Worm (Caenorhabditis elegans): Measurements from ENCODE around the gene sru-44.

The sru-44 gene

ce11 chrV:16446191-16446590 lies 21.5 kb downstream of the sru-44 start:
- TF ChIP-seq nhr-12 (tag; optimal IDR thresholded peaks at IDR 0.05) (no peak), mdl-1 (tag; optimal IDR thresholded peaks at IDR 0.05) (no peak), zag-1 (tag; optimal IDR thresholded peaks at IDR 0.05) (no peak), nhr-77 (tag; optimal IDR thresholded peaks at IDR 0.05) (no peak), ama-1 (optimal IDR thresholded peaks at IDR 0.05) (no peak), lin-39 (tag; optimal IDR thresholded peaks at IDR 0.05) (no peak), ceh-16 (tag; optimal IDR thresholded peaks at IDR 0.05) (no peak), egl-27 (tag; optimal IDR thresholded peaks at IDR 0.05) (no peak), skn-1 (tag; optimal IDR thresholded peaks at IDR 0.05) (no peak), ztf-4 (tag; optimal IDR thresholded peaks at IDR 0.05) (no peak), nhr-21 (tag; optimal IDR thresholded peaks at IDR 0.05) (no peak), fos-1 (tag; optimal IDR thresholded peaks at IDR 0.05) (no peak), mab-5 (tag; optimal IDR thresholded peaks at IDR 0.05) (no peak), nhr-25 (tag; optimal IDR thresholded peaks at IDR 0.05) (no peak), lin-11 (tag; optimal IDR thresholded peaks at IDR 0.05) (no peak), lin-13 (GFP tag; optimal IDR thresholded peaks at IDR 0.05) (no peak), sem-4 (tag; optimal IDR thresholded peaks at IDR 0.05) (no peak), ceh-82 (tag; optimal IDR thresholded peaks at IDR 0.05) (no peak), aly-2 (tag; optimal IDR thresholded peaks at IDR 0.05) (no peak)

ce11 chrV:16445676-16446075 lies 22.1 kb downstream of the sru-44 start, which contains the start of gene T08G3.6:
Gene T08G3.6 (plus strand): TSS chrV:16445976.
- TF ChIP-seq snpc-4 (tag; optimal IDR thresholded peaks at IDR 0.05) = no peak
- TF ChIP-seq nhr-6 (tag; optimal IDR thresholded peaks at IDR 0.05) = no peak
- TF ChIP-seq skn-1 (tag; optimal IDR thresholded peaks at IDR 0.05) = no peak
- no peak for TF ChIP-seq ztf-4 (tag; optimal IDR thresholded peaks at IDR 0.05)
- no peak for TF ChIP-seq peb-1 (tag; optimal IDR thresholded peaks at IDR 0.05)
- TF ChIP-seq unc-55 (GFP tag; optimal IDR thresholded peaks at IDR 0.05) = no peak

- TF ChIP-seq nhr-10 (tag; optimal IDR thresholded peaks at IDR 0.05) (no peak), sem-4 (tag; optimal IDR thresholded peaks at IDR 0.05) (no peak), mab-5 (tag; optimal IDR thresholded peaks at IDR 0.05) (no peak), ZK546.5 (tag; optimal IDR thresholded peaks at IDR 0.05) (no peak), blmp-1 (tag; optimal IDR thresholded peaks at IDR 0.05; ENCODE audit: insufficient read depth) (no peak), nhr-6 (tag; optimal IDR thresholded peaks at IDR 0.05) (no peak), sma-9 (GFP tag; optimal IDR thresholded peaks at IDR 0.05) (no peak), sma-9 (tag; optimal IDR thresholded peaks at IDR 0.05) (no peak), unc-55 (GFP tag; optimal IDR thresholded peaks at IDR 0.05) (no peak), snpc-4 (tag; optimal IDR thresholded peaks at IDR 0.05) (no peak), nhr-11 (tag; optimal IDR thresholded peaks at IDR 0.05) (no peak), ztf-1 (GFP tag; conservative IDR thresholded peaks at IDR 0.05) (no peak)
Measured at ce11 chrV:16443626-16444025, 24.1 kb downstream of the sru-44 start, which contains the start of gene srh-141. Gene srh-141 (plus strand): TSS chrV:16443926.

- TF ChIP-seq elt-3 (tag; optimal IDR thresholded peaks at IDR 0.05) = no peak
- no peak for TF ChIP-seq F13H6.1 (tag; optimal IDR thresholded peaks at IDR 0.05)
- TF ChIP-seq ztf-4 (tag; optimal IDR thresholded peaks at IDR 0.05) = no peak
- TF ChIP-seq mab-5 (tag; optimal IDR thresholded peaks at IDR 0.05) = no peak
- TF ChIP-seq C34F6.9 (tag; optimal IDR thresholded peaks at IDR 0.05) = no peak
- TF ChIP-seq unc-62 (GFP tag; optimal IDR thresholded peaks at IDR 0.05) = no peak
- TF ChIP-seq nhr-237 (tag; optimal IDR thresholded peaks at IDR 0.05) = no peak
Measured at ce11 chrV:16437546-16437945, 30.2 kb downstream of the sru-44 start, which contains the start of gene F26D2.15. Gene F26D2.15 (plus strand): TSS chrV:16437846.

ce11 chrV:16435510-16435909 lies 32.2 kb downstream of the sru-44 start, which contains the start of the genes F26D2.13 and F26D2.14:
Gene F26D2.13 (minus strand): TSS chrV:16435610.
Gene F26D2.14 (plus strand): TSS chrV:16435855.
- TF ChIP-seq F13H6.1 (tag; optimal IDR thresholded peaks at IDR 0.05) (no peak), elt-1 (tag; optimal IDR thresholded peaks at IDR 0.05) (no peak), blmp-1 (tag; optimal IDR thresholded peaks at IDR 0.05; ENCODE audit: insufficient read depth) (no peak), nhr-12 (tag; optimal IDR thresholded peaks at IDR 0.05) (no peak), nhr-6 (tag; optimal IDR thresholded peaks at IDR 0.05) (no peak), ceh-16 (tag; optimal IDR thresholded peaks at IDR 0.05) (no peak), sem-4 (tag; optimal IDR thresholded peaks at IDR 0.05) (no peak), lsy-2 (tag; optimal IDR thresholded peaks at IDR 0.05) (no peak), nhr-25 (tag; optimal IDR thresholded peaks at IDR 0.05) (no peak), nhr-237 (tag; optimal IDR thresholded peaks at IDR 0.05) (no peak), mab-5 (tag; optimal IDR thresholded peaks at IDR 0.05) (no peak), gmeb-1 (tag; optimal IDR thresholded peaks at IDR 0.05) (no peak), ceh-82 (tag; optimal IDR thresholded peaks at IDR 0.05) (no peak), alr-1 (tag; optimal IDR thresholded peaks at IDR 0.05) (no peak), mbf-1 (tag; optimal IDR thresholded peaks at IDR 0.05) (no peak), ztf-4 (tag; optimal IDR thresholded peaks at IDR 0.05) (no peak), elt-3 (tag; optimal IDR thresholded peaks at IDR 0.05) (no peak)
